Worm (Caenorhabditis elegans): Measurements from ENCODE around the gene rps-29.

rps-29 gene

DNA sequence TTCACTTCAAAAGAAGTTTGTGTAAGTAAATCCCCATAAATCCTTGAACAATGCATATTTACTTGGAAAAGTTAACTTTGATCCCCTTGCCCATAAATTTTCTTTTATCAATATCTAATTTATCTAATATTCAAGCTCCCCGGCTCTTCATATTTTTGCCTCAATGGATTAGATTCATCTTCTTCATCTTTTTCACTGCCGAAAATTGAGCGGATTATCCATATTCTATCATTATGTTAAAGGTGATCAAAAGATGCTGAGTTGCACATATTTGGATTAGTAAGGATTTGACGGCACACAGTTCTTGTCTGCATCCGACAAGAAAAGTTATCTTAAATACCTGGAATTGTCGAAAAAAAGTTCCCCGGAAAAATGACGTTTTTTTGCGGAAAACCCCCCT lies 3.5 kb upstream of the rps-29 start:
- no peak for TF ChIP-seq fkh-4 (tag; optimal IDR thresholded peaks at IDR 0.05; ENCODE audit: borderline replicate concordance)
- TF ChIP-seq snpc-4 (tag; optimal IDR thresholded peaks at IDR 0.05), result no peak
- TF ChIP-seq fkh-8 (tag; optimal IDR thresholded peaks at IDR 0.05), result peak; percentile 39
- no peak for TF ChIP-seq mef-2 (tag; optimal IDR thresholded peaks at IDR 0.05)
- no peak for TF ChIP-seq nhr-237 (tag; optimal IDR thresholded peaks at IDR 0.05)
- TF ChIP-seq efl-3 (GFP tag; optimal IDR thresholded peaks at IDR 0.05), result no peak
- no peak for TF ChIP-seq lin-13 (GFP tag; optimal IDR thresholded peaks at IDR 0.05)
- TF ChIP-seq aha-1 (tag; optimal IDR thresholded peaks at IDR 0.05), result no peak
- no peak for TF ChIP-seq nhr-76 (tag; optimal IDR thresholded peaks at IDR 0.05)
- no peak for TF ChIP-seq ztf-11 (tag; optimal IDR thresholded peaks at IDR 0.05)
- no peak for TF ChIP-seq fos-1 (tag; optimal IDR thresholded peaks at IDR 0.05)
- TF ChIP-seq nhr-71 (tag; optimal IDR thresholded peaks at IDR 0.05), result peak; percentile 13
- no peak for TF ChIP-seq skn-1 (tag; optimal IDR thresholded peaks at IDR 0.05)
- no peak for TF ChIP-seq aly-2 (tag; optimal IDR thresholded peaks at IDR 0.05)
- TF ChIP-seq xbp-1 (tag; optimal IDR thresholded peaks at IDR 0.05), result no peak
- TF ChIP-seq ces-1 (GFP tag; optimal IDR thresholded peaks at IDR 0.05), result no peak
- TF ChIP-seq blmp-1 (tag; optimal IDR thresholded peaks at IDR 0.05), result no peak
- no peak for TF ChIP-seq nhr-12 (tag; optimal IDR thresholded peaks at IDR 0.05)
- no peak for TF ChIP-seq lin-15B (tag; optimal IDR thresholded peaks at IDR 0.05)
- no peak for TF ChIP-seq nhr-20 (tag; optimal IDR thresholded peaks at IDR 0.05)
- TF ChIP-seq elt-2 (tag; optimal IDR thresholded peaks at IDR 0.05), result no peak
- no peak for TF ChIP-seq ztf-4 (tag; optimal IDR thresholded peaks at IDR 0.05)
- no peak for TF ChIP-seq lir-3 (tag; optimal IDR thresholded peaks at IDR 0.05; ENCODE audit: poor library complexity)
- no peak for TF ChIP-seq jun-1 (tag; optimal IDR thresholded peaks at IDR 0.05)
- TF ChIP-seq ceh-88 (GFP tag; IDR thresholded peaks at IDR 0.05), result no peak
- TF ChIP-seq ceh-90 (tag; optimal IDR thresholded peaks at IDR 0.05), result no peak
- no peak for TF ChIP-seq sup-37 (GFP tag; optimal IDR thresholded peaks at IDR 0.05)
- TF ChIP-seq dsc-1 (tag; optimal IDR thresholded peaks at IDR 0.05), result peak; percentile 91
- TF ChIP-seq unc-130 (tag; optimal IDR thresholded peaks at IDR 0.05), result no peak
- TF ChIP-seq unc-98 (GFP tag; IDR thresholded peaks at IDR 0.05), result no peak
- TF ChIP-seq tbx-2 (tag; optimal IDR thresholded peaks at IDR 0.05), result no peak
- no peak for TF ChIP-seq dpl-1 (GFP tag; optimal IDR thresholded peaks at IDR 0.05)
- no peak for TF ChIP-seq nhr-19 (GFP tag; conservative IDR thresholded peaks at IDR 0.05)
- TF ChIP-seq pax-3 (tag; optimal IDR thresholded peaks at IDR 0.05), result peak; percentile 46
- no peak for TF ChIP-seq ets-5 (GFP tag; IDR thresholded peaks at IDR 0.05)
- no peak for TF ChIP-seq unc-86 (tag; optimal IDR thresholded peaks at IDR 0.05)
- TF ChIP-seq hpl-2 (GFP tag; optimal IDR thresholded peaks at IDR 0.05), result no peak
- TF ChIP-seq sox-4 (tag; optimal IDR thresholded peaks at IDR 0.05), result peak; percentile 58
- no peak for TF ChIP-seq nhr-85 (tag)
- no peak for TF ChIP-seq efl-1 (optimal IDR thresholded peaks at IDR 0.05)
- peak in 1 of 2 experiments; percentile 77 for TF ChIP-seq efl-1 (GFP tag; optimal IDR thresholded peaks at IDR 0.05 in 1 of 2)
- no peak for TF ChIP-seq hlh-17 (GFP tag; optimal IDR thresholded peaks at IDR 0.05; ENCODE audit: borderline replicate concordance)
- no peak for TF ChIP-seq mep-1 (tag; optimal IDR thresholded peaks at IDR 0.05)
- peak; percentile 57 for TF ChIP-seq nhr-47 (tag; optimal IDR thresholded peaks at IDR 0.05)

DNA sequence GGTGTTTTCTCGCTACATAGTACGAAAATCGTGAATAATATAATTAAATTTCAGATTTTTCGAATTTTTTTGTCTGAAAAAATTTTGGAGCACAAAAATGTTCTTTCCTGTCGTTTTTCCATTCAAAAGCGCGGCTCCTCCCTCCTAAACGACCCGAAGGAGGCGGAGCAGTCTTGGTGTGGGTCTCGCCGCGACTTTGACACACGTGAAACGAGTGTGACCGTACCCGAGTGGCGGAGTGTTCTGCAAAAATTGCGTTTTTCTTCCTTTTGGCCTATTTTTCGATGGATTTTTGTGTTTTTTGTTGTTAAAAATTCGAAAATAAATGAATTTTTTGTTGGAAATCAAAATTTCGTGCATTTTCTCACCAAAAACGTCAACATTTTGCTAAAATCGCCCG lies 505 bp upstream of the rps-29 start, which contains the start of gene snt-2:
Gene snt-2 (minus strand): TSS at position 139 of the 400 bp plus-strand sequence.
- TF ChIP-seq egl-13 (tag; optimal IDR thresholded peaks at IDR 0.05), result peak; percentile 43
- peak; percentile 24 for TF ChIP-seq vab-15 (tag; optimal IDR thresholded peaks at IDR 0.05)
- no peak for TF ChIP-seq sup-37 (GFP tag; optimal IDR thresholded peaks at IDR 0.05)
- peak; percentile 84 to 86 for TF ChIP-seq efl-1 (optimal IDR thresholded peaks at IDR 0.05)
- TF ChIP-seq efl-1 (GFP tag; optimal IDR thresholded peaks at IDR 0.05 in 1 of 2), result peak; percentile 82 to 97
- no peak for TF ChIP-seq hlh-17 (GFP tag; optimal IDR thresholded peaks at IDR 0.05; ENCODE audit: borderline replicate concordance)
- TF ChIP-seq elt-2 (tag; optimal IDR thresholded peaks at IDR 0.05), result peak; percentile 62
- no peak for TF ChIP-seq pag-3 (tag; optimal IDR thresholded peaks at IDR 0.05; ENCODE audit: borderline replicate concordance, insufficient read depth)
- no peak for TF ChIP-seq unc-62 (GFP tag; optimal IDR thresholded peaks at IDR 0.05)
- no peak for TF ChIP-seq egl-27 (tag; optimal IDR thresholded peaks at IDR 0.05)
- TF ChIP-seq mep-1 (tag; optimal IDR thresholded peaks at IDR 0.05), result peak; percentile 80
- TF ChIP-seq hlh-4 (tag; optimal IDR thresholded peaks at IDR 0.05), result no peak
- peak; percentile 74 to 84 (median 80) for TF ChIP-seq dpl-1 (GFP tag; optimal IDR thresholded peaks at IDR 0.05)
- peak; percentile 63 for TF ChIP-seq blmp-1 (tag; optimal IDR thresholded peaks at IDR 0.05)
- peak; percentile 80 for TF ChIP-seq C16A3.4 (tag; optimal IDR thresholded peaks at IDR 0.05)
- TF ChIP-seq jun-1 (tag; optimal IDR thresholded peaks at IDR 0.05), result peak; percentile 69
- peak; percentile 82 for TF ChIP-seq tbx-2 (tag; optimal IDR thresholded peaks at IDR 0.05)
- no peak for TF ChIP-seq mef-2 (tag; optimal IDR thresholded peaks at IDR 0.05)
- peak; percentile 78 for TF ChIP-seq isw-1 (GFP tag; IDR thresholded peaks at IDR 0.05)
- TF ChIP-seq unc-130 (tag; optimal IDR thresholded peaks at IDR 0.05), result no peak
- TF ChIP-seq lir-3 (tag; optimal IDR thresholded peaks at IDR 0.05; ENCODE audit: poor library complexity), result peak; percentile 67
- TF ChIP-seq sptf-1 (tag; optimal IDR thresholded peaks at IDR 0.05), result no peak
- TF ChIP-seq aha-1 (tag; optimal IDR thresholded peaks at IDR 0.05), result peak; percentile 49

All from whole organism, L1 larva.